Worm (Caenorhabditis elegans): Measurements from ENCODE around the gene Y45G5AM.7.

Y45G5AM.7 gene

ce11 chrV:4181727-4182126, 11.7 kb upstream of the Y45G5AM.7 start:
- TF ChIP-seq egl-27 (tag; optimal IDR thresholded peaks at IDR 0.05) = no peak
- TF ChIP-seq pha-4 (GFP tag; IDR thresholded peaks at IDR 0.05) = no peak
- TF ChIP-seq pha-4 (tag; optimal IDR thresholded peaks at IDR 0.05) = no peak
- TF ChIP-seq ama-1 (optimal IDR thresholded peaks at IDR 0.05) = no peak
- no peak for TF ChIP-seq lin-39 (tag; optimal IDR thresholded peaks at IDR 0.05)
- TF ChIP-seq hif-1 (tag; optimal IDR thresholded peaks at IDR 0.05) = no peak
- TF ChIP-seq zip-2 (tag; optimal IDR thresholded peaks at IDR 0.05) = no peak
- no peak for TF ChIP-seq lin-13 (GFP tag; optimal IDR thresholded peaks at IDR 0.05)
- no peak for TF ChIP-seq lin-1 (GFP tag; IDR thresholded peaks at IDR 0.05)
- TF ChIP-seq ceh-32 (tag; optimal IDR thresholded peaks at IDR 0.05; ENCODE audit: poor library complexity) = no peak
- no peak for TF ChIP-seq ZK546.5 (tag; optimal IDR thresholded peaks at IDR 0.05)
- TF ChIP-seq mes-2 (tag; optimal IDR thresholded peaks at IDR 0.05; ENCODE audit: poor library complexity, severe bottlenecking) = no peak
- TF ChIP-seq lsy-2 (tag; optimal IDR thresholded peaks at IDR 0.05) = no peak
- TF ChIP-seq arid-1 (GFP tag; conservative IDR thresholded peaks at IDR 0.05) = no peak
- TF ChIP-seq ceh-20 (GFP tag; IDR thresholded peaks at IDR 0.05) = no peak
- TF ChIP-seq nhr-77 (tag; optimal IDR thresholded peaks at IDR 0.05) = no peak
- TF ChIP-seq nhr-25 (tag; optimal IDR thresholded peaks at IDR 0.05; ENCODE audit: borderline replicate concordance, insufficient read depth) = no peak
- no peak for TF ChIP-seq ces-1 (GFP tag; optimal IDR thresholded peaks at IDR 0.05)
- TF ChIP-seq aha-1 (tag) = no peak
- TF ChIP-seq nhr-111 (GFP tag; optimal IDR thresholded peaks at IDR 0.05) = no peak
- no peak for TF ChIP-seq fkh-10 (GFP tag; optimal IDR thresholded peaks at IDR 0.05)

- TF ChIP-seq aha-1 (tag) (peak; percentile 98), zip-11 (GFP tag; IDR thresholded peaks at IDR 0.05) (no peak)
Measured at ce11 chrV:4181272-4181671, 11.2 kb upstream of the Y45G5AM.7 start.

- TF ChIP-seq madf-5 (GFP tag; IDR thresholded peaks at IDR 0.05) (no peak), daf-12 (tag; optimal IDR thresholded peaks at IDR 0.05) (no peak), Y48G9A.11 (GFP tag; IDR thresholded peaks at IDR 0.05) (peak; percentile 55; the same call in 1 of the 2 replicates), snpc-1.2 (GFP tag; IDR thresholded peaks at IDR 0.05) (peak; percentile 56; the same call in 1 of the 2 replicates), nhr-237 (tag; optimal IDR thresholded peaks at IDR 0.05) (no peak), aly-2 (tag; optimal IDR thresholded peaks at IDR 0.05) (no peak), arid-1 (GFP tag; conservative IDR thresholded peaks at IDR 0.05) (no peak), lsy-2 (tag; optimal IDR thresholded peaks at IDR 0.05) (no peak), ceh-20 (GFP tag; IDR thresholded peaks at IDR 0.05) (no peak), D1046.2 (GFP tag; IDR thresholded peaks at IDR 0.05) (no peak), nhr-76 (tag; optimal IDR thresholded peaks at IDR 0.05) (no peak), dmd-6 (GFP tag; IDR thresholded peaks at IDR 0.05) (no peak), R02D3.7 (tag; optimal IDR thresholded peaks at IDR 0.05) (no peak), dve-1 (tag; optimal IDR thresholded peaks at IDR 0.05; ENCODE audit: insufficient read depth) (no peak), gei-8 (GFP tag; optimal IDR thresholded peaks at IDR 0.05) (no peak), lin-15B (tag; optimal IDR thresholded peaks at IDR 0.05) (no peak), mdt-29 (GFP tag; IDR thresholded peaks at IDR 0.05) (0 out of 2 replicates have a peak, but pooled peaks have one; percentile 15), fos-1 (tag; optimal IDR thresholded peaks at IDR 0.05) (no peak), cey-2 (tag; optimal IDR thresholded peaks at IDR 0.05; ENCODE audit: borderline replicate concordance, insufficient read depth) (no peak), nhr-48 (tag; optimal IDR thresholded peaks at IDR 0.05) (no peak), fkh-10 (GFP tag; optimal IDR thresholded peaks at IDR 0.05) (no peak), set-16 (GFP tag; IDR thresholded peaks at IDR 0.05) (no peak), nhr-111 (GFP tag; optimal IDR thresholded peaks at IDR 0.05) (no peak), dmd-8 (GFP tag; IDR thresholded peaks at IDR 0.05) (no peak), unc-130 (GFP tag; optimal IDR thresholded peaks at IDR 0.05) (peak; percentile 90), hif-1 (tag; optimal IDR thresholded peaks at IDR 0.05) (no peak), daf-16 (GFP tag; optimal IDR thresholded peaks at IDR 0.05) (no peak), daf-16 (tag; optimal IDR thresholded peaks at IDR 0.05) (no peak), mxl-2 (GFP tag; conservative IDR thresholded peaks at IDR 0.05) (no peak), F26F4.8 (GFP tag; conservative IDR thresholded peaks at IDR 0.05) (no peak), Y5F2A.4 (GFP tag; optimal IDR thresholded peaks at IDR 0.05) (no peak), mdl-1 (tag; optimal IDR thresholded peaks at IDR 0.05) (no peak), egl-43 (GFP tag; IDR thresholded peaks at IDR 0.05) (no peak)
Measured at ce11 chrV:4175624-4176023, 5.6 kb upstream of the Y45G5AM.7 start, which contains the start of the genes coh-4 and pid-5. Gene coh-4 (minus strand): TSS chrV:4175640. Gene pid-5 (plus strand): TSS chrV:4175882.
